Fruit fly (Drosophila melanogaster): Measurements from ENCODE around the gene CG31883.

dm6 chr2L:9505372-9506103 is 22.8 kb upstream of the CG31883 start:
- TF ChIP-seq Abd-B (GFP tag; optimal IDR thresholded peaks at IDR 0.05) (no peak), OdsH (GFP tag; optimal IDR thresholded peaks at IDR 0.05) (no peak), lola (GFP tag; optimal IDR thresholded peaks at IDR 0.05) (no peak)

All from whole organism, wandering third instar larva.